Worm (Caenorhabditis elegans): ENCODE data around the gene xpb-1.

- TF ChIP-seq aptf-2 (GFP tag; conservative IDR thresholded peaks at IDR 0.05) (no peak), dpl-1 (GFP tag; optimal IDR thresholded peaks at IDR 0.05) (no peak), chd-7 (tag; optimal IDR thresholded peaks at IDR 0.05) (no peak), unc-62 (GFP tag; optimal IDR thresholded peaks at IDR 0.05) (no peak), B0019.2 (GFP tag; conservative IDR thresholded peaks at IDR 0.05) (no peak), tbp1 (GFP tag; optimal IDR thresholded peaks at IDR 0.05) (no peak), F22D6.2 (tag; optimal IDR thresholded peaks at IDR 0.05) (no peak), hlh-12 (tag; optimal IDR thresholded peaks at IDR 0.05) (no peak)
These were observed 56.1 kb downstream of the xpb-1 start for ce11 chrIII:11582569-11582968.

Measured in whole organism, young adult.